Fruit fly (Drosophila melanogaster): Measurements from ENCODE around the gene Obp83a.

Obp83a gene

DNA sequence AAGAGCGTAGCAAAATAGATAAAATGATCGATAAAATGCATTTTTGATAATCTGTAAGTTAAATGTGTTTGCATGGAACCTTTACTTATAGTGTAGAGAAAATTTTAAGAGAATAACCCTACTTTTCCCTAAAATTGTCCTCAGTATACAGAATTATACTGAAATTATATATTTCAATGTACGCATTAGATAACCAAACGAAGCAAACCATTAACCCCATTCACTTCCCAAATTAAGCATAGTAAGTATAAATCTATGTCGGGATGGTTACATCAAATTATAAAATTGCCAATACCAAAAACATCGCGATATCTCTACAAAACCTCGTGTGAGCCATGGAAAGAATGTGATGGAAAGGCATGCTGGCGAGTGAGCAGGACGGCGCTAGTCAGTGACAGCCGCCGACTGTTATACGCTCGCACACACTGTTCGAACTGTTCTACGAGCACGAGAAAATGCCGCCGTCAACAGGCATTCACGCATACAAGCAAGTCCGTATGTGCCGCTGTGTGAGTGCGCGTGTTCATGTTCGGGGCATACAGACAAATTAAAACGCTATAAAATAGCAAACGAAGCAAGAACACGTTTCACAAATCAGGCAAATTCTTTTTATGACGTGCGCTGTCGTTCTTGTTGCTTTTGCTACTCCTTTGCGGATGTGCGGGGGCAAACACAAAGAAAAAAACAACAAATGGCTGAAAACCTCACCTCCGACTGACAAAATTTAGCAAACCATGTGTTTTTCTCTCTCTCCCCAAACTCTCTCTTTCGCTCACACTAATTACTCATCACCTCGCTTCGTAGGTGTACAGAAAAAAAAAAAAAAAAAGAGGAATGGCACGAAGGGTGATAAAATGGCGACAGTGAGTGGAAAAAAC, 32.3 kb upstream of the Obp83a start (continued):
- no peak for TF ChIP-seq peb (GFP tag; IDR thresholded peaks at IDR 0.05)
- no peak for TF ChIP-seq wek (GFP tag; optimal IDR thresholded peaks at IDR 0.05)
- no peak for TF ChIP-seq fd64A (GFP tag; optimal IDR thresholded peaks at IDR 0.05)
- TF ChIP-seq Bteb2 (GFP tag; optimal IDR thresholded peaks at IDR 0.05), result peak; percentile 36
- TF ChIP-seq dm (GFP tag; optimal IDR thresholded peaks at IDR 0.05), result peak; percentile 95
- TF ChIP-seq CG8478 (optimal IDR thresholded peaks at IDR 0.05), result peak; percentile 54
- TF ChIP-seq tio (GFP tag; optimal IDR thresholded peaks at IDR 0.05), result no peak
- no peak for TF ChIP-seq CG7963 (GFP tag; IDR thresholded peaks at IDR 0.05; ENCODE audit: partially characterized antibody)
- peak; percentile 55 for TF ChIP-seq HmgD (GFP tag; optimal IDR thresholded peaks at IDR 0.05)
- TF ChIP-seq CG6689 (GFP tag; IDR thresholded peaks at IDR 0.05), result no peak
- TF ChIP-seq CG12391 (tag; optimal IDR thresholded peaks at IDR 0.05), result peak; percentile 24
- TF ChIP-seq CG4820 (GFP tag; optimal IDR thresholded peaks at IDR 0.05), result peak; percentile 26
- TF ChIP-seq Lim3 (GFP tag; IDR thresholded peaks at IDR 0.05), result no peak
- TF ChIP-seq CG10543 (GFP tag; optimal IDR thresholded peaks at IDR 0.05), result peak; percentile 83
- TF ChIP-seq Dbx (GFP tag; IDR thresholded peaks at IDR 0.05), result 0 out of 3 replicates have a peak, but pooled peaks have one; percentile 40
- no peak for TF ChIP-seq CG6175 (GFP tag; IDR thresholded peaks at IDR 0.05)
- TF ChIP-seq aop (GFP tag; IDR thresholded peaks at IDR 0.05), result no peak
- no peak for TF ChIP-seq CG8924 (tag; optimal IDR thresholded peaks at IDR 0.05)
- TF ChIP-seq lilli (GFP tag; optimal IDR thresholded peaks at IDR 0.05), result peak; percentile 47
- TF ChIP-seq CG9215 (GFP tag; IDR thresholded peaks at IDR 0.05), result no peak
- peak; percentile 57 for TF ChIP-seq exex (tag; optimal IDR thresholded peaks at IDR 0.05)
- TF ChIP-seq lab (GFP tag; optimal IDR thresholded peaks at IDR 0.05), result peak; percentile 31
- TF ChIP-seq scrt (GFP tag; optimal IDR thresholded peaks at IDR 0.05), result peak; percentile 85
- TF ChIP-seq stwl (tag; optimal IDR thresholded peaks at IDR 0.05), result peak; percentile 8
- no peak for TF ChIP-seq H15 (GFP tag; IDR thresholded peaks at IDR 0.05)
- peak; percentile 88 for TF ChIP-seq CG5180 (GFP tag; optimal IDR thresholded peaks at IDR 0.05)
- peak; percentile 40; the same call in 1 of the 2 replicates for TF ChIP-seq bbx (GFP tag; IDR thresholded peaks at IDR 0.05; ENCODE audit: partially characterized antibody)
- peak; percentile 39 for TF ChIP-seq kay (GFP tag; optimal IDR thresholded peaks at IDR 0.05)
- peak; percentile 94 for TF ChIP-seq CG10321 (GFP tag; IDR thresholded peaks at IDR 0.05)
- TF ChIP-seq CG34376 (GFP tag; optimal IDR thresholded peaks at IDR 0.05), result peak; percentile 35
- TF ChIP-seq CG3281 (GFP tag; optimal IDR thresholded peaks at IDR 0.05), result peak; percentile 31
- peak; percentile 44 for TF ChIP-seq CG17912 (GFP tag; optimal IDR thresholded peaks at IDR 0.05)
- TF ChIP-seq Trl (optimal IDR thresholded peaks at IDR 0.05), result peak; percentile 63 to 80
- TF ChIP-seq Trl (GFP tag; optimal IDR thresholded peaks at IDR 0.05), result no peak
- peak; percentile 42 for TF ChIP-seq vvl (GFP tag; IDR thresholded peaks at IDR 0.05)
- peak; percentile 4 for TF ChIP-seq Meics (GFP tag; optimal IDR thresholded peaks at IDR 0.05)
- TF ChIP-seq twi (tag; optimal IDR thresholded peaks at IDR 0.05), result peak; percentile 49
- peak; percentile 76 for TF ChIP-seq YL-1 (GFP tag; optimal IDR thresholded peaks at IDR 0.05)
- TF ChIP-seq Pdp1 (GFP tag; optimal IDR thresholded peaks at IDR 0.05), result peak in 1 of 2 experiments; percentile 69
- peak; percentile 74 for TF ChIP-seq CG1832 (GFP tag; optimal IDR thresholded peaks at IDR 0.05)
- TF ChIP-seq CG12744 (GFP tag; optimal IDR thresholded peaks at IDR 0.05), result no peak
- TF ChIP-seq CG32772 (GFP tag; IDR thresholded peaks at IDR 0.05), result peak; percentile 83
- TF ChIP-seq sqz (GFP tag; optimal IDR thresholded peaks at IDR 0.05), result peak; percentile 94
- TF ChIP-seq CG13894 (tag; optimal IDR thresholded peaks at IDR 0.05), result peak; percentile 83
- TF ChIP-seq Deaf1 (tag; optimal IDR thresholded peaks at IDR 0.05), result peak; percentile 62
- TF ChIP-seq CG32532 (GFP tag; IDR thresholded peaks at IDR 0.05), result peak; percentile 16; the same call in 1 of the 2 replicates
- TF ChIP-seq so (GFP tag; IDR thresholded peaks at IDR 0.05), result 0 out of 3 replicates have a peak, but pooled peaks have one; percentile 29
- TF ChIP-seq Med (GFP tag), result peak; percentile 80
- TF ChIP-seq sd (tag; optimal IDR thresholded peaks at IDR 0.05), result peak; percentile 98

Data from whole organism, embryonic.